Worm (Caenorhabditis elegans): ENCODE data around the gene hlh-28.

ce11 chrX:17579779-17580178 lies 28.9 kb downstream of the hlh-28 start, which contains the start of gene frpr-7:
- TF ChIP-seq F37D6.2 (tag; optimal IDR thresholded peaks at IDR 0.05) (no peak), lin-29 (GFP tag; IDR thresholded peaks at IDR 0.05) (no peak), ceh-44 (GFP tag; IDR thresholded peaks at IDR 0.05) (no peak), nhr-11 (tag; optimal IDR thresholded peaks at IDR 0.05) (no peak), lin-39 (tag; optimal IDR thresholded peaks at IDR 0.05) (no peak), lin-15B (tag; optimal IDR thresholded peaks at IDR 0.05) (no peak)
